Worm (Caenorhabditis elegans) whole organism, midembryonic: ENCODE measurements around the gene ttr-24.
A peak's percentile ranks its signal among the peaks of the same experiment; 100 is the strongest.

Experiments used
- T22C8.4 ChIP-seq: fragments of 200-800 bp; sonication (Bioruptor generic); IDR thresholded peaks from 2 replicates; pipeline ENCODE4 v1.3.6; 2022; ENCODE audit warnings: missing genetic modification characterization, missing compliant biosample characterization
- cog-1 ChIP-seq: sonication (generic microtip); optimal IDR thresholded peaks from 2 replicates; lab custom pipeline; 2016; ENCODE audit warnings: missing genetic modification characterization, missing compliant biosample characterization
- flt-1 ChIP-seq: fragments of 200-800 bp; sonication (Bioruptor generic); IDR thresholded peaks from 2 replicates; pipeline ENCODE4 v1.3.6; 2022; ENCODE audit warnings: missing genetic modification characterization, missing compliant biosample characterization
- klf-2 ChIP-seq: fragments of 200-800 bp; sonication (Bioruptor generic); conservative IDR thresholded peaks from 2 replicates; pipeline ENCODE4 v1.3.6; 2022; ENCODE audit warnings: missing genetic modification reagents, missing genetic modification characterization, missing compliant biosample characterization
- med-1 ChIP-seq: sonication (generic microtip); optimal IDR thresholded peaks from 2 replicates; lab custom pipeline; 2017; ENCODE audit warnings: missing genetic modification characterization, mild to moderate bottlenecking, missing compliant biosample characterization, antibody characterized with exemption, missing genetic modification reagents; ENCODE audit not compliant: insufficient read depth
- ref-1 ChIP-seq: fragments of 200-800 bp; sonication (Bioruptor generic); conservative IDR thresholded peaks from 2 replicates; pipeline ENCODE4 v1.3.6; 2022; ENCODE audit warnings: missing genetic modification reagents, missing genetic modification characterization, missing compliant biosample characterization
- tab-1 ChIP-seq: fragments of 200-800 bp; sonication (Bioruptor generic); IDR thresholded peaks from 2 replicates; pipeline ENCODE4 v1.3.6; 2022; ENCODE audit warnings: missing genetic modification characterization, missing compliant biosample characterization
- ztf-23 ChIP-seq: fragments of 200-800 bp; sonication (Bioruptor generic); IDR thresholded peaks from 2 replicates; pipeline ENCODE4 v1.3.6; 2022; ENCODE audit warnings: missing genetic modification reagents, missing genetic modification characterization, missing compliant biosample characterization
- ztf-29 ChIP-seq: fragments of 200-800 bp; sonication (Bioruptor generic); IDR thresholded peaks from 2 replicates; pipeline ENCODE4 v1.3.6; 2022; ENCODE audit warnings: missing genetic modification reagents, missing genetic modification characterization, missing compliant biosample characterization

ttr-24 gene

DNA sequence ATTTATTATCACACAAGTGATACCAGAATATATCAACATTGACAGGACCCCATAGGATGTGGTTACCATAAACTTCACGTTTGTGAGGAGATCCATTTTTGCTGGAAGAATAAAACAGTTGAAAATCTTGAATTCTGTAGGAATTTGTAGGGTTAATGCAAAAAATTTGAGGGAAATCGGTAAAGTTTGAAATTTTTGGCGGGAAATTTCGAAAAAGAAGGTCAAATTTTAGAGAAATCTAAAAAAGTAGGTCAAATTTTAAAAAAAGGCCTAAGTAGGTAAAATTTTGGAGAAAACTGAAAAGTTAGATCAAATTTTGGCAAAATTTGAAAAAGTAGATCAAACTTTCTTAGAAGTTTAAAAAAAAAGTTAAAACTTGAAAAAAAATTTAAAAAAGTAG is 8.3 kb upstream of the ttr-24 start, which contains the start of gene srg-34:
Gene srg-34, minus strand, starts transcription at position 101 of the 400 bp plus-strand sequence.
- TF ChIP-seq flt-1 (GFP tag; lab: Robert Waterston, UW) = no peak
- no peak for TF ChIP-seq med-1 (GFP tag; lab: Kevin White, UChicago)
- TF ChIP-seq klf-2 = no peak
- TF ChIP-seq ztf-29 = no peak
- no peak for TF ChIP-seq cog-1
- TF ChIP-seq tab-1 (GFP tag; lab: Robert Waterston, UW) = no peak
- TF ChIP-seq ref-1 (GFP tag; lab: Robert Waterston, UW) = no peak
- no peak for TF ChIP-seq T22C8.4 (GFP tag; lab: Robert Waterston, UW)
- TF ChIP-seq ztf-23 = no peak

ce11 chrV:18560944-18561343 is 4.5 kb upstream of the ttr-24 start:
- TF ChIP-seq cog-1 (no peak), klf-2 (no peak), ref-1 (GFP tag; lab: Robert Waterston, UW) (no peak), tab-1 (GFP tag; lab: Robert Waterston, UW) (no peak), flt-1 (GFP tag; lab: Robert Waterston, UW) (no peak), ztf-23 (no peak), med-1 (GFP tag; lab: Kevin White, UChicago) (no peak), T22C8.4 (GFP tag; lab: Robert Waterston, UW) (no peak), ztf-29 (no peak)

- TF ChIP-seq ztf-29 (no peak), med-1 (GFP tag; lab: Kevin White, UChicago) (no peak), klf-2 (no peak), tab-1 (GFP tag; lab: Robert Waterston, UW) (no peak), flt-1 (GFP tag; lab: Robert Waterston, UW) (no peak), ref-1 (GFP tag; lab: Robert Waterston, UW) (no peak), T22C8.4 (GFP tag; lab: Robert Waterston, UW) (no peak), cog-1 (no peak), ztf-23 (no peak)
Observed at ce11 chrV:18560188-18560587, 3.7 kb upstream of the ttr-24 start, which contains the start of gene ttr-26. ttr-26 (minus strand) TSS chrV:18560288.

- TF ChIP-seq ztf-23 (no peak), flt-1 (GFP tag; lab: Robert Waterston, UW) (no peak), med-1 (GFP tag; lab: Kevin White, UChicago) (no peak), klf-2 (no peak), ztf-29 (no peak), ref-1 (GFP tag; lab: Robert Waterston, UW) (no peak), T22C8.4 (GFP tag; lab: Robert Waterston, UW) (no peak), cog-1 (no peak), tab-1 (GFP tag; lab: Robert Waterston, UW) (no peak)
Observed at ce11 chrV:18553750-18554149, 2.7 kb downstream of the ttr-24 start, which contains the start of gene Y51A2D.8. Y51A2D.8 (minus strand) TSS chrV:18553850.

- peak; percentile 95 for TF ChIP-seq T22C8.4 (GFP tag; lab: Robert Waterston, UW)
Observed at ce11 chrV:18546715-18547114, 9.7 kb downstream of the ttr-24 start.

- no peak for TF ChIP-seq med-1 (GFP tag; lab: Kevin White, UChicago)
- no peak for TF ChIP-seq klf-2
- no peak for TF ChIP-seq cog-1
- TF ChIP-seq tab-1 (GFP tag; lab: Robert Waterston, UW) = no peak
- no peak for TF ChIP-seq ztf-23
- no peak for TF ChIP-seq ref-1 (GFP tag; lab: Robert Waterston, UW)
- TF ChIP-seq T22C8.4 (GFP tag; lab: Robert Waterston, UW) = no peak
- TF ChIP-seq flt-1 (GFP tag; lab: Robert Waterston, UW) = no peak
- no peak for TF ChIP-seq ztf-29
Observed at ce11 chrV:18536015-18536414, 20.4 kb downstream of the ttr-24 start.

DNA sequence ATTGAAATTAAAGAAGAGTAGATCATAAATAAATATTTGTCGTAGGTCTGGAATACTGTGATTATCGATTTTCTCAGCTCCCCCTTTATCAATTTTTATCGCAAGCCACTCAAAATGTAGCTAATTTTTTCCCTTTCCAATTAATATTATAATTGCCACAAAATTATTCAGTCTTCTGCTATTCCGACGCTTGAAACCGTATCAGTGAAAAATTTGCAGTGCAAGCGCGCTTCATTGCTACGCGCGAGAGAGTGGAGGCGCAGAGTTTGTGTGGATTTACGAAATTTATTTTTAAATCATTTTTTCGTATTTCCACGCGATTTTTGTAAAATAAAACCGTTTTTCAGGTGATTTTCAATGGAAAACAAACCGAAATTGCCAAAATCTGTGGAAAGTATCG is 22.8 kb downstream of the ttr-24 start, which contains the start of gene ints-5:
Gene ints-5, plus strand, starts transcription at position 348 of the 400 bp plus-strand sequence.
- TF ChIP-seq ztf-23 = no peak
- no peak for TF ChIP-seq ref-1 (GFP tag; lab: Robert Waterston, UW)
- TF ChIP-seq med-1 (GFP tag; lab: Kevin White, UChicago) = no peak
- TF ChIP-seq flt-1 (GFP tag; lab: Robert Waterston, UW) = no peak
- TF ChIP-seq klf-2 = no peak
- no peak for TF ChIP-seq ztf-29
- no peak for TF ChIP-seq tab-1 (GFP tag; lab: Robert Waterston, UW)
- TF ChIP-seq T22C8.4 (GFP tag; lab: Robert Waterston, UW) = no peak
- no peak for TF ChIP-seq cog-1

- TF ChIP-seq ztf-23 = no peak
- no peak for TF ChIP-seq T22C8.4 (GFP tag; lab: Robert Waterston, UW)
- no peak for TF ChIP-seq ztf-29
- TF ChIP-seq ref-1 (GFP tag; lab: Robert Waterston, UW) = no peak
Observed at ce11 chrV:18524460-18524859, 32.0 kb downstream of the ttr-24 start, which contains the start of gene hmit-1.2. hmit-1.2 (plus strand) TSS chrV:18524760.

DNA sequence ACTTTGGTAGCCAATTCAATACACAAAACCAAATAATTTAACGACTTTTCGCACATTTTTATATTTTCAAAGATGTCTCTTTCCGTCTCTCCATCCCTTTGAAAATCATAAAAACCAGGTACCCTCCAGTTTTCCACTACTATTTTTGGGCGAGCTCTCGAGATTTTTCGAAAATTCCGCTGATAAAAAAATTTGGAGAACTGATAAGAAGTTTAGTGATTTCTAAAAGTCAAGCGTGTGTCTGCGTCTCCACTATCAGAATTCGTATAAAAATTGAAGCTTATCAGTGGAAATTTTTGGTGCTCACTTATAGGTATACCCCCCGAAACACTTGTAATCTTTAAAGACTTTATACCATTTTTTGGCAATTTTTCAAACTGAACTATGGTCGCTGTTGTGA is 39.9 kb downstream of the ttr-24 start, which contains the start of gene hmit-1.1:
Gene hmit-1.1, plus strand, starts transcription at position 294 of the 400 bp plus-strand sequence.
- no peak for TF ChIP-seq cog-1
- TF ChIP-seq flt-1 (GFP tag; lab: Robert Waterston, UW) = no peak
- no peak for TF ChIP-seq T22C8.4 (GFP tag; lab: Robert Waterston, UW)
- no peak for TF ChIP-seq klf-2
- TF ChIP-seq ztf-23 = no peak
- no peak for TF ChIP-seq med-1 (GFP tag; lab: Kevin White, UChicago)
- no peak for TF ChIP-seq ztf-29
- no peak for TF ChIP-seq ref-1 (GFP tag; lab: Robert Waterston, UW)
- TF ChIP-seq tab-1 (GFP tag; lab: Robert Waterston, UW) = no peak

DNA sequence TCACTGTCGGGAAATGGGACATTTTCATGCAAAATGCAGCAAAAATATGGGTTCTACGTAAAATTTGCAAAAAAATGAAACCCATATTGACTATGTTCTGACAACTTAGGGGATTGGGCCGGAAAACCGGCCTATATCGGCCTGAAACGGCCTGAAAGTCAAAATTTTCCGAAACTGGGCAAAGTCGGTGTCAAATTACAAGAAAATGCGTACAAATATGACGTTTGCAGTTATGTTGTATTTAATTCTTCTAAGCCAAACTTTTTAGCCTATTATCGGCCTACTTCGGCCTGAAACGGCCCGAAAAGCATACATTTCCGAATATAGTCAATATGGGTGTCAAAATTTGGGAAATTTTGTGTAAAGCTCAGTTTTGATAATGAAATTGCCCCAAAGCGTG is 44.6 kb downstream of the ttr-24 start:
- TF ChIP-seq flt-1 (GFP tag; lab: Robert Waterston, UW) (no peak), T22C8.4 (GFP tag; lab: Robert Waterston, UW) (no peak), ztf-29 (no peak), cog-1 (no peak), med-1 (GFP tag; lab: Kevin White, UChicago) (no peak), ztf-23 (no peak), tab-1 (GFP tag; lab: Robert Waterston, UW) (no peak), ref-1 (GFP tag; lab: Robert Waterston, UW) (no peak), klf-2 (no peak)
